Worm (Caenorhabditis elegans): ENCODE data around the gene erd-2.1.

erd-2.1 gene

DNA sequence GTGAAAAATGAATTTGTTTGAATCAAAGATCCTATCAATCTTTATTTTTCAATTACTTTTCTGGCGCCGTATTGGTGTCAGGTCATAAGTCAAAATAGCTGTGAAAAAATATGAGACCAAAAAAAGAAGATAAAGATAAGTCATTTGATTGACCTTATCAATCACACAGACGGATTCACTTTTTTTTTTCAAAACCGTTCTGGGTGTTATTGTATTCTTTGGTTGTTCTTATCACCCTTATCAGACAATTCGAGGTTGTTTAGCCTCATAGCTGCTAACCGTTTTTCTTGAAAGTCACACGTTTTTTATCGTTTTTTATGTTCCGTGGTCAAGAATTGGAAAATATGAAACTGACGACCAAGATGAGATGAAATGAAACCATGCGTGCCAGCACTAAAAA lies 9.9 kb upstream of the erd-2.1 start:
- TF ChIP-seq mep-1 (tag; optimal IDR thresholded peaks at IDR 0.05) = no peak
- no peak for TF ChIP-seq drap-1 (GFP tag; optimal IDR thresholded peaks at IDR 0.05)

DNA sequence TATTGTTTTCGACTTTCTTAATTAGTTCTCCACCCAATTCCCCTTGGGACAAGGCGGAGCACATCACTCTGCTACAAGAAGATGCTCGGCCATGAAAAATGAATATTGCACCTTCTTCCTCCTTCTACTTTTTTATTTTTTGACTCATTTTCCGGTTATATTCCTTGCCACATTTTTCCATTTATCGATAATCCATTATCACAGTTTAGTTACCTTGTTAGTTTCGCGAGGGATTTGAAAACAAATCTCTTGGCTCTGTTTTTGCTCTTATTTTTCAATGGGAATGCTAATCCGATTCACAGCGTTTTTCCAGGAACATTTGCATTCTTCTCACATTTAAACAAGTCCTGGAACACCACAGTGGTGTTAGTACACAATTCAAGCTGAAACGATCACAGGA lies 8.4 kb upstream of the erd-2.1 start, which contains the start of gene rnp-9:
Gene rnp-9, plus strand, starts transcription at position 301 of the 400 bp plus-strand sequence.
- no peak for TF ChIP-seq lsy-2 (tag; optimal IDR thresholded peaks at IDR 0.05)
- TF ChIP-seq ztf-11 (tag; optimal IDR thresholded peaks at IDR 0.05) = no peak
- no peak for TF ChIP-seq ceh-39 (tag; optimal IDR thresholded peaks at IDR 0.05)
- no peak for TF ChIP-seq M03D4.4 (tag; optimal IDR thresholded peaks at IDR 0.05)
- no peak for TF ChIP-seq tbx-8 (GFP tag; optimal IDR thresholded peaks at IDR 0.05)
- no peak for TF ChIP-seq lin-32 (GFP tag; optimal IDR thresholded peaks at IDR 0.05)
- TF ChIP-seq pha-4 (tag; optimal IDR thresholded peaks at IDR 0.05) = no peak
- no peak for TF ChIP-seq ham-2 (GFP tag; optimal IDR thresholded peaks at IDR 0.05)
- no peak for TF ChIP-seq blmp-1 (tag; optimal IDR thresholded peaks at IDR 0.05)
- no peak for TF ChIP-seq unc-39 (tag; optimal IDR thresholded peaks at IDR 0.05)
- TF ChIP-seq ceh-43 (GFP tag; optimal IDR thresholded peaks at IDR 0.05) = no peak
- no peak for TF ChIP-seq ces-1 (GFP tag; optimal IDR thresholded peaks at IDR 0.05)

DNA sequence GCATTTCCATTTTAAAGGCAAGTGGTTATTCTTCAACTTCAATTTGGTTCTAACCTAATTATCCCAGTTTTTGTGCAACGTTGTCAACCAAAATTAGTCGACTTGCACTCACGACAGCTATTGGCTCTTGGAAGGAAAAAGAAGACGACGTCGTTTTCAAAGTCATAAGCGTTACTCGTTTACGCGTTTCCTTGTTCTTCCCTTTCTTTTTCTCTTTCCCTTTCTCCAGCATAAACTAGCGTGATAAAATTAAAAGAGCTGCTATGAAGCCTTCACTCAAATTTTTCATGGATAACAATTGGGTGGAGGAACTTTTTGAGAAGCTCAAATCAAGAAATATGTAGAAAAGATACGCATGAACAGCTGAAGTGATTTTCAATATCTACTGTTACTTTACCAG lies 4.6 kb upstream of the erd-2.1 start:
- TF ChIP-seq sptf-1 (tag; optimal IDR thresholded peaks at IDR 0.05) (no peak), ces-1 (GFP tag; optimal IDR thresholded peaks at IDR 0.05) (peak; percentile 64)

DNA sequence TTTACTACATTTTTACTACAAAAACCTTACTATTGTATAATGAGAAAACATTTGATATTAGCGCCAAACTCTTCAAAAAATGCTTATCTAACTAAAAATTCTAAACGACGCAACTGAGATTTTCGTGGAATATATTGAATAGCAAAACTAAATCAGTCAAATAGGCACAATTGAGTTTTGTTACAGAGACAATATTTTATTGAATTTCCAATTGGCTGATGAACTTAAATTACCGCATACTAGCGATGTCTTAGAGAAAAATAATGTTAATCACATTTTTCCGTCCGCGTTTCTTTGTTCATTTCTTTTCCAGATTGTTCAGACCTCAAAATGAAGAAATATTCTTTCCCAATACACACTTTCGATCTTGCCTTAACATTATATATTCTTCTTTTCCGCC lies 3.8 kb upstream of the erd-2.1 start:
- TF ChIP-seq ces-1 (GFP tag; optimal IDR thresholded peaks at IDR 0.05) (peak; percentile 72), snpc-4 (tag; optimal IDR thresholded peaks at IDR 0.05) (no peak)

DNA sequence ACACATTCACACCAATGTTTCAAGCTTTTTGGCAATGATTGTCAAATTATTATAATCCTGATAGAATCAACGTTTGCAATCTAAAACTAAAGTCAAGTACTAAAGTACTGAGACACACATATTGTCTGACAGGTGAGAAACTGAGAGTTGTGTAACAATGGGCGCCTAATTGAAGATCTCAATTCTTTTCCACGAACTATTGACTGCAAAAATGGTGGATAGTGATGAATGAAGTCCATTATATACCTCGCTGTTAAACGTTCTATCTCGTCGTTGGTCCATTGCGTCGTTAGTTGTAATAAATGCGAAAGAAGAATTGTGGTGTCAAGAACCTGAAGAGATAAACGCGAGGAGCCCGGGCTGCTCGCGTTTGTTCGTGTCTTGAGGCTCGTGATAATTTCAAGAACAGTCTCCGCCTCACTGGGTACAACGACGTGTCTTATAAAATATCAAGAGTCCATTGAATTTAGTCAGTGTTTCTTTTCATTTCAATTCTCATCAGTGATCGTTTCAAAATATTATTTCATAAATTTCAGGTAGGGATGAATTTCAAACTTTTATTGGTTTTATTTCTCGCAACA lies 1.6 kb upstream of the erd-2.1 start, which contains the start of gene F09B9.4:
Gene F09B9.4, plus strand, starts transcription at position 531 of the 581 bp plus-strand sequence.
- no peak for TF ChIP-seq pha-4 (tag; optimal IDR thresholded peaks at IDR 0.05)
- peak; percentile 47 for TF ChIP-seq hlh-1 (tag; optimal IDR thresholded peaks at IDR 0.05)

DNA sequence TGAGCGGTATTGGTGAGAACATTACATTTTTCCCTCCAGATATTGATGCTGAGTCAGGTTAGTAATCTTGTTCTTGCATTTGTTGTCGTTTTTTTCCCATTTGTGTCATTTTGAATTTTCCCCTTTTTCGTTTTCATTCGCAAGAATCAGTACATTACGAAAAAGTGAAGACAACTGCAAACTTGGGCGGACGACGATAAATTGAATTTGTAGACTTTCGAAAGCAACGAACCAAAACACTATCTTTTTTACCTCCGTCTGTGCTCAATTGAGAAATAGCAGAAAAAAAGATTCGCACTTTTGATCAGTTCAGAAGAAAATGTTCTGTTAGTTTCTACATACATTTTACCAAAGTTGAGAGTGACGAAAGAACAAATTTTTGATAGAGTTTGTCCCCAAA lies 3.5 kb downstream of the erd-2.1 start:
- TF ChIP-seq ces-1 (GFP tag; optimal IDR thresholded peaks at IDR 0.05) (peak; percentile 76), lsy-2 (tag; optimal IDR thresholded peaks at IDR 0.05) (no peak), tbx-8 (GFP tag; optimal IDR thresholded peaks at IDR 0.05) (no peak), ceh-83 (GFP tag; optimal IDR thresholded peaks at IDR 0.05) (no peak), mep-1 (tag; optimal IDR thresholded peaks at IDR 0.05) (no peak), zip-8 (tag; optimal IDR thresholded peaks at IDR 0.05) (no peak)

DNA sequence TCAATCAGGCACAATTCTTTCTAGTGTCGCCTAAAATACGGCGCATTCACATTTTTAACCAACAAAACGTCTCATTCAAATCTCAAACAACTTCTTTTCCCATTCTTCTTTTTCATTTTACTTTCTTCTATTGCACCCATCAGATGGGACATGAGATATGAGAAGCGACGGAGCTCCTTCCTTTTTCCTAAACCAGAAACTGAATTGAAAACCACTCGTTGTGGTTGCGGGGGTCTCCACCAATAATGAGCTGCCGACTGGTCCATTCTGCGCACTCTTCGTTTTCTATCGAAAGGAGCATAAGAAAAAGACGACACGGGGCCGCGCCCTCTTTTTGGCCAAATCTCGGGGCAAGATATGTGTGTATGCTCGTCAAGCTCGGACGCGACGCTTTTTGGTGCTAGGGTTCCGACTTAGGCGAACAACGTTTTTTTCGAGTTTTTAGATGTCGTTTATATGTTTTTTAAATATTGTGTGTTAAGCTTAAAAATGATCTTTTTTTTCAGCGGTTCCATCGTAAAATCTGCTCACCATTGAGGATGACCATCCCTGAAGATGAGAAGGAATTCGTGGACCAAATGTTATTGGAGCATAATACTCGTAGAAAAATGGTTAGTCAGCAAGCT lies 4.2 kb downstream of the erd-2.1 start, which contains the start of gene F09B9.5:
Gene F09B9.5, plus strand, starts transcription at position 501 of the 626 bp plus-strand sequence.
- TF ChIP-seq flh-1 (GFP tag; optimal IDR thresholded peaks at IDR 0.05) = no peak
- TF ChIP-seq ceh-39 (tag; optimal IDR thresholded peaks at IDR 0.05) = no peak
- TF ChIP-seq mab-5 (tag; optimal IDR thresholded peaks at IDR 0.05) = no peak
- TF ChIP-seq ces-1 (GFP tag; optimal IDR thresholded peaks at IDR 0.05) = peak; percentile 89
- no peak for TF ChIP-seq lsy-2 (tag; optimal IDR thresholded peaks at IDR 0.05)

DNA sequence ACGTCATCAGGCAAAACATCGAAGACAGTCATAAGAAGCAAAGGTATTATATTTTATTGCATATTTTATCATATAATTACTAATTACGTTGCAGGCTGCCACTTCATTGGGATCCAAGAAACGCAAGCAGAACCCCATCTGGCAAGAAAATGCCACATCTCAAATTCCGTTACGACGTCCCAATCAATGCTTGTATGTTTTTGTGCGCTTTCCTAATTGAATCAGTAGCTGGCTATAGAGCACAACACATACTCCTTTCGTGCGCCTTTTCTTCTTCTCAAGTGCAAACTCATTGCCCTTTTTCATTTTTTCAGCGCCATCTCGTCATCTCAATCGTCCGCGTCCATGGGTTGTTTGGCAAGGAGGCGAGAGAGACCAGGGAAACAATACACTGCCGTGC lies 7.7 kb downstream of the erd-2.1 start:
- TF ChIP-seq lin-13 (tag; optimal IDR thresholded peaks at IDR 0.05) = no peak
- TF ChIP-seq ces-1 (GFP tag; optimal IDR thresholded peaks at IDR 0.05) = peak; percentile 98
- TF ChIP-seq zip-8 (tag; optimal IDR thresholded peaks at IDR 0.05) = no peak
- TF ChIP-seq ceh-83 (GFP tag; optimal IDR thresholded peaks at IDR 0.05) = no peak

DNA sequence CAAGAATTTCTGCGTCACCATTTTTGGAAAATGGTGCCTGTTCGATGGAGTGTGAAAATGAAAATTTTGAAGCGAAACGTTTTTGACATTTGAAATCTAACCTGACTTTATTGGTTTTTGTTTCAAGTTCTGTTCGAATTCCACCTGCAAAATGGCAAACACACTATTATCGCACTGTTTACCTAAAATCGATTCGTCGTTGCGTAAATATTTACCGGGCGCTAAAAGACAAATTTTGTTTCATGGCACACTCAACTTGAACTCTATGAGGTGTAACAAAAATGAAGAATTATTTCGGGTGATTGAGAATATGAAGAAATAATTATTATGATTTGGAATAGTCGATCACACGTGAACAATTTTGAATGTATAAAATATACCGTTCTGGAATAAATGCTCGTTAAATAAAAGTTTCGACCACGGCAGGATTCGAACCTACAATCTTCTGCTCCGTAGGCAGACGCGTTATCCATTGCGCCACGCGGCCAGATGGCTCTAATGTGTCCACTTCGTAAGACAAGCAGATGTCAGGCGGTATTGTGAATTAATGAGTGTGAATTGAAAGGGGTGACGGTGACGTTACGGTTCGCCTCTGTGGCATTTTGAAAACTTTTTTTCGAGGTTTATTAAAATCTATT lies 10.3 kb downstream of the erd-2.1 start:
- TF ChIP-seq lsy-2 (tag; optimal IDR thresholded peaks at IDR 0.05) = no peak
- no peak for TF ChIP-seq lin-32 (GFP tag; optimal IDR thresholded peaks at IDR 0.05)
- peak; percentile 28 for TF ChIP-seq unc-62 (GFP tag; optimal IDR thresholded peaks at IDR 0.05)
- TF ChIP-seq ces-1 (GFP tag; optimal IDR thresholded peaks at IDR 0.05) = peak; percentile 27
- TF ChIP-seq unc-120 (tag; optimal IDR thresholded peaks at IDR 0.05; ENCODE audit: poor library complexity, severe bottlenecking) = no peak
- TF ChIP-seq lin-13 (tag; optimal IDR thresholded peaks at IDR 0.05) = no peak
- no peak for TF ChIP-seq blmp-1 (tag; optimal IDR thresholded peaks at IDR 0.05)
- no peak for TF ChIP-seq nhr-76 (tag; optimal IDR thresholded peaks at IDR 0.05)
- TF ChIP-seq sptf-1 (tag; optimal IDR thresholded peaks at IDR 0.05) = peak; percentile 13
- TF ChIP-seq elt-1 (tag; optimal IDR thresholded peaks at IDR 0.05; ENCODE audit: borderline replicate concordance, insufficient read depth) = no peak
- TF ChIP-seq zip-8 (tag; optimal IDR thresholded peaks at IDR 0.05) = no peak
- TF ChIP-seq sem-2 (GFP tag; optimal IDR thresholded peaks at IDR 0.05) = no peak
- peak; percentile 75 for TF ChIP-seq pha-4 (tag; optimal IDR thresholded peaks at IDR 0.05)
- TF ChIP-seq nhr-2 (tag; optimal IDR thresholded peaks at IDR 0.05) = no peak
- TF ChIP-seq ceh-83 (GFP tag; optimal IDR thresholded peaks at IDR 0.05) = peak; percentile 14
- TF ChIP-seq ham-2 (GFP tag; optimal IDR thresholded peaks at IDR 0.05) = no peak
- peak; percentile 72 for TF ChIP-seq cnd-1 (tag; optimal IDR thresholded peaks at IDR 0.05)
- peak; percentile 3 for TF ChIP-seq nhr-237 (tag; optimal IDR thresholded peaks at IDR 0.05)
- no peak for TF ChIP-seq unc-39 (tag; optimal IDR thresholded peaks at IDR 0.05)

All from whole organism, mixed stage, embryonic.